Fruit fly (Drosophila melanogaster): ENCODE data around the gene CG43145.

dm6 chr2L:3656667-3657066 lies 45.0 kb upstream of the CG43145 start, which contains the start of gene for:
- TF ChIP-seq Gug (GFP tag; IDR thresholded peaks at IDR 0.05) = no peak
- TF ChIP-seq Lpt (GFP tag; optimal IDR thresholded peaks at IDR 0.05) = no peak
- no peak for TF ChIP-seq esn (GFP tag; optimal IDR thresholded peaks at IDR 0.05)
- no peak for TF ChIP-seq CG16779 (tag; optimal IDR thresholded peaks at IDR 0.05)
- no peak for TF ChIP-seq CG4318 (GFP tag; optimal IDR thresholded peaks at IDR 0.05)
- TF ChIP-seq CG3919 (GFP tag; optimal IDR thresholded peaks at IDR 0.05) = no peak
- no peak for TF ChIP-seq fd85E (GFP tag; optimal IDR thresholded peaks at IDR 0.05)
- no peak for TF ChIP-seq Sox14 (GFP tag; optimal IDR thresholded peaks at IDR 0.05)
- TF ChIP-seq Ets21C (GFP tag; optimal IDR thresholded peaks at IDR 0.05) = no peak
- no peak for TF ChIP-seq svp (GFP tag)
- peak; percentile 14 for TF ChIP-seq Eip78C (GFP tag)
- no peak for TF ChIP-seq Hr39 (GFP tag; optimal IDR thresholded peaks at IDR 0.05)
- no peak for TF ChIP-seq Sox15 (GFP tag; optimal IDR thresholded peaks at IDR 0.05)
- TF ChIP-seq CG6792 (GFP tag; optimal IDR thresholded peaks at IDR 0.05) = no peak
